Worm (Caenorhabditis elegans) whole organism, L1 larva: ENCODE data around the gene bmk-1.
"Not testable (repeated sequence)": the region's sequence is repeated elsewhere in the genome, so short reads cannot be mapped to it uniquely, and the experiment has no call there.

ENCODE experiments used
- C34B4.2 ChIP-seq: sonication (generic microtip); optimal IDR thresholded peaks from 2 replicates; lab custom pipeline; 2017; ENCODE audit warnings: mild to moderate bottlenecking, missing genetic modification characterization, missing compliant biosample characterization
- ama-1 ChIP-seq: fragments of 150-350 bp; optimal IDR thresholded peaks from 2 replicates; lab custom pipeline; 2014
- ceh-90 ChIP-seq: sonication (generic microtip); optimal IDR thresholded peaks from 2 replicates; lab custom pipeline; 2016; ENCODE audit warnings: missing genetic modification characterization, missing compliant biosample characterization
- ces-1 ChIP-seq: fragments of 150-350 bp; optimal IDR thresholded peaks from 2 replicates; lab custom pipeline; 2014; ENCODE audit warnings: missing biosample characterization, missing genetic modification reagents, missing genetic modification characterization
- dpl-1 ChIP-seq, 3 experiments: fragments of 150-350 bp in 2 of 3; sonication (generic microtip) in 1 of 3; optimal IDR thresholded peaks; 2 replicates each; lab custom pipeline; 2014 to 2017; ENCODE audit warnings: missing biosample characterization in 3 of 3, missing genetic modification characterization in 3 of 3, missing genetic modification reagents in 3 of 3
- dsc-1 ChIP-seq: sonication (generic microtip); optimal IDR thresholded peaks from 2 replicates; lab custom pipeline; 2016; ENCODE audit warnings: mild to moderate bottlenecking, missing genetic modification characterization, missing compliant biosample characterization
- efl-1 ChIP-seq, 4 experiments: fragments of 150-350 bp; optimal IDR thresholded peaks in 3 of 4; peaks in 1 of 4; 1 replicate in 1 of 4; 2 replicates in 3 of 4; lab custom pipeline; 2014; ENCODE audit warnings: missing biosample characterization in 2 of 4, missing genetic modification characterization in 2 of 4, missing genetic modification reagents in 2 of 4
- egl-27 ChIP-seq, 2 experiments: fragments of 150-350 bp in 1 of 2; sonication (generic microtip); optimal IDR thresholded peaks; 3 replicates each; lab custom pipeline; 2017 to 2018; ENCODE audit warnings: missing biosample characterization in 2 of 2, missing genetic modification characterization in 2 of 2, missing genetic modification reagents in 2 of 2
- elt-2 ChIP-seq: sonication (generic microtip); optimal IDR thresholded peaks from 2 replicates; lab custom pipeline; 2016; ENCODE audit warnings: missing genetic modification characterization, mild to moderate bottlenecking, inconsistent platforms, missing compliant biosample characterization, missing genetic modification reagents
- elt-3 ChIP-seq, 6 experiments: fragments of 150-350 bp in 1 of 6; sonication (generic microtip); optimal IDR thresholded peaks; 2 replicates each; lab custom pipeline; 2017 to 2018; ENCODE audit warnings: missing biosample characterization in 6 of 6, missing genetic modification characterization in 6 of 6, inconsistent platforms in 1 of 6
- fkh-10 ChIP-seq: sonication (generic microtip); optimal IDR thresholded peaks from 2 replicates; lab custom pipeline; 2017; ENCODE audit warnings: missing biosample characterization, missing genetic modification reagents, missing genetic modification characterization
- fkh-8 ChIP-seq: sonication (generic microtip); optimal IDR thresholded peaks from 2 replicates; lab custom pipeline; 2016; ENCODE audit warnings: mild to moderate bottlenecking, missing genetic modification characterization, missing compliant biosample characterization
- hlh-17 ChIP-seq: fragments of 200-800 bp; sonication (Bioruptor generic); optimal IDR thresholded peaks from 2 replicates; lab custom pipeline; 2018; ENCODE audit warnings: missing genetic modification characterization, mild to moderate bottlenecking, missing compliant biosample characterization, moderate library complexity, borderline replicate concordance
- mep-1 ChIP-seq: fragments of 150-350 bp; optimal IDR thresholded peaks from 2 replicates; lab custom pipeline; 2014; ENCODE audit warnings: missing biosample characterization, missing genetic modification characterization
- nhr-20 ChIP-seq: sonication (generic microtip); optimal IDR thresholded peaks from 2 replicates; lab custom pipeline; 2016; ENCODE audit warnings: mild to moderate bottlenecking, missing genetic modification characterization, missing compliant biosample characterization
- nhr-71 ChIP-seq: sonication (generic microtip); optimal IDR thresholded peaks from 2 replicates; lab custom pipeline; 2016; ENCODE audit warnings: mild to moderate bottlenecking, missing genetic modification characterization, moderate library complexity, missing compliant biosample characterization
- nhr-77 ChIP-seq: fragments of 150-350 bp; optimal IDR thresholded peaks from 2 replicates; lab custom pipeline; 2014; ENCODE audit warnings: missing biosample characterization, missing genetic modification characterization
- nhr-90 ChIP-seq: sonication (generic microtip); optimal IDR thresholded peaks from 2 replicates; lab custom pipeline; 2016; ENCODE audit warnings: mild to moderate bottlenecking, missing genetic modification characterization, missing compliant biosample characterization; ENCODE audit not compliant: poor library complexity
- pax-3 ChIP-seq: fragments of 200-800 bp; sonication (Bioruptor generic); optimal IDR thresholded peaks from 2 replicates; lab custom pipeline; 2018; ENCODE audit warnings: mild to moderate bottlenecking, missing genetic modification characterization, moderate library complexity, missing compliant biosample characterization
- skn-1 ChIP-seq: fragments of 150-350 bp; optimal IDR thresholded peaks from 2 replicates; lab custom pipeline; 2014; ENCODE audit warnings: missing biosample characterization, missing genetic modification characterization
- snpc-4 ChIP-seq: fragments of 150-350 bp; optimal IDR thresholded peaks from 2 replicates; lab custom pipeline; 2014; ENCODE audit warnings: missing biosample characterization, missing genetic modification characterization
- sup-37 ChIP-seq: fragments of 200-800 bp; sonication (Bioruptor generic); optimal IDR thresholded peaks from 2 replicates; lab custom pipeline; 2018; ENCODE audit warnings: mild to moderate bottlenecking, missing genetic modification characterization, missing compliant biosample characterization
- unc-62 ChIP-seq: fragments of 150-350 bp; optimal IDR thresholded peaks from 2 replicates; lab custom pipeline; 2014; ENCODE audit warnings: missing biosample characterization, missing genetic modification reagents, missing genetic modification characterization
- unc-86 ChIP-seq: sonication (generic microtip); optimal IDR thresholded peaks from 2 replicates; lab custom pipeline; 2016; ENCODE audit warnings: missing genetic modification characterization, missing compliant biosample characterization
- ztf-4 ChIP-seq: fragments of 150-350 bp; optimal IDR thresholded peaks from 2 replicates; lab custom pipeline; 2014; ENCODE audit warnings: missing biosample characterization, missing genetic modification characterization

The bmk-1 gene

ce11 chrV:14463087-14463486 is 6.3 kb upstream of the bmk-1 start, which contains the start of gene F08H9.3:
Gene F08H9.3 (minus strand): TSS chrV:14463338.
- TF ChIP-seq nhr-20 (peak; percentile 9), nhr-90 (tag; lab: Kevin White, UChicago) (peak; percentile 26), nhr-71 (tag; lab: Kevin White, UChicago) (peak; percentile 16), snpc-4 (tag; lab: Kevin White, UChicago) (peak; percentile 86), elt-2 (tag; lab: Kevin White, UChicago) (peak; percentile 85), efl-1 (GFP tag; optimal IDR thresholded peaks at IDR 0.05 in 1 of 2; lab: Kevin White, UChicago) (peak in 1 of 2 experiments; percentile 84)
- TF ChIP-seq efl-1 (optimal IDR thresholded peaks at IDR 0.05; lab: Kevin White, UChicago), result not testable (repeated sequence)
- TF ChIP-seq, all 84 proteins: peak for 6; not testable (repeated sequence) for 78

- peak; percentile 1 for TF ChIP-seq skn-1 (tag; lab: Kevin White, UChicago)
- no peak for TF ChIP-seq C34B4.2
Observed at ce11 chrV:14462653-14463052, 5.9 kb upstream of the bmk-1 start.

DNA sequence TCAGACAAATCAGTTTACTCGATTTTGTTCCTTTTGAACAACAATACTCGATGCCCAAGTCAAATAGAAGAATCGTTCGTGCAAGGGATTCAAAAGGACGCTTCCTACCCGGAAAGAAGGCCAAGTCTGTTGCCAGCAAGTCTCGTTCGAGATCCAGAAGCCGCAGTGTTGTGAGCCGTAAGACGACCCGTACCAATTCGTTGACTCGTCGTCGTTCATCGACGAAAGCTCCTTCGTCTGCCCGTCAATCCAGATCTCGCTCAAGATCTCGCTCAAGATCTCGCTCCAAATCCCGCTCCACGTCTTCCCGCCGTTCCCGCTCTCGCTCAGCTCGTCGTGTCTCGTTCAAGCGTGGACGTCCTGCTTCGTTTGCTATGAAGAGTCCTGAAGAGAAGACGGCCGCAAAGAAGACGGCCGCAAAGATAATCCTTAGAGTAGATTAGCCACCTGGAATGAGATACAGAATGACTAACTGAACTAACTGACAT is 3.9 kb upstream of the bmk-1 start, which contains the start of gene F08H9.2:
F08H9.2 (plus strand) TSS at position 51 of the 488 bp plus-strand sequence.
- TF ChIP-seq hlh-17 (GFP tag; lab: Kevin White, UChicago) (no peak), ztf-4 (tag; lab: Kevin White, UChicago) (no peak), nhr-20 (no peak), egl-27 (tag; optimal IDR thresholded peaks at IDR 0.05; lab: Kevin White, UChicago) (no peak), unc-86 (tag; lab: Kevin White, UChicago) (no peak), sup-37 (GFP tag; lab: Kevin White, UChicago) (no peak), skn-1 (tag; lab: Kevin White, UChicago) (no peak), fkh-8 (no peak), fkh-10 (GFP tag; lab: Kevin White, UChicago) (no peak), ces-1 (GFP tag; lab: Kevin White, UChicago) (no peak), unc-62 (GFP tag; lab: Kevin White, UChicago) (no peak), pax-3 (tag; lab: Kevin White, UChicago) (no peak), C34B4.2 (no peak)

ce11 chrV:14460122-14460521 is 3.3 kb upstream of the bmk-1 start:
- TF ChIP-seq efl-1 (optimal IDR thresholded peaks at IDR 0.05; lab: Kevin White, UChicago), result peak in 1 of 2 experiments; percentile 6
- peak; percentile 15 to 86 for TF ChIP-seq efl-1 (GFP tag; optimal IDR thresholded peaks at IDR 0.05 in 1 of 2; lab: Kevin White, UChicago)
- TF ChIP-seq ceh-90 (tag; lab: Kevin White, UChicago), result no peak
- peak in 1 of 3 experiments; percentile 7 for TF ChIP-seq dpl-1 (GFP tag; optimal IDR thresholded peaks at IDR 0.05; lab: Kevin White, UChicago)

ce11 chrV:14457070-14457469 is 286 bp upstream of the bmk-1 start, which contains the start of gene coh-3:
Gene coh-3 (plus strand): TSS chrV:14457422.
- TF ChIP-seq fkh-10 (GFP tag; lab: Kevin White, UChicago), result no peak
- no peak for TF ChIP-seq dsc-1 (tag; lab: Kevin White, UChicago)
- no peak for TF ChIP-seq fkh-8
- TF ChIP-seq mep-1 (tag; lab: Kevin White, UChicago), result no peak
- TF ChIP-seq ceh-90 (tag; lab: Kevin White, UChicago), result no peak
- TF ChIP-seq nhr-77 (tag; lab: Kevin White, UChicago), result no peak
- TF ChIP-seq, all 84 proteins: peak for 0

DNA sequence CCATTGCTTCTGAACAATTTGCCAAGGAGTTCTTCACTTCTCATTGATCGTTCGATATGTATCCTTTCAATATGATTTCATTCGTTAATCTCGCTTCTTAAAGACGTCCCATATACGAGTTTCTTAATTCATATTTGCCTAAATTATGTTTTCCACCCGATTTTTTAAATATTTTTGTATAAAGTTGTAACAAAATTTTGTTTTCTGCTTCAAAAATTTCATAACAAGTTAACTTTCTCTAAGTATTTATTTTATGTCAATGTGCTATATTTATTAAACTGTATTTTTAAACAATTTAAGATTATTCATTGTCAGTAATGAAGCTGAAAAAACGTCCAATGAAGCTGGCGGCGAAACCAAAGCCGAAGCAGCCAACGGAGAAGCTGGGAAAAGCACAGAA is 7.4 kb downstream of the bmk-1 start, which contains the start of gene F23B12.7:
F23B12.7 (plus strand) TSS at position 301 of the 400 bp plus-strand sequence.
- TF ChIP-seq ama-1 (lab: Kevin White, UChicago), result no peak

ce11 chrV:14448669-14449068 is 8.1 kb downstream of the bmk-1 start:
- no peak for TF ChIP-seq dsc-1 (tag; lab: Kevin White, UChicago)
- no peak for TF ChIP-seq ztf-4 (tag; lab: Kevin White, UChicago)
- peak; percentile 14 for TF ChIP-seq nhr-71 (tag; lab: Kevin White, UChicago)
- peak in 1 of 6 experiments; percentile 69 for TF ChIP-seq elt-3 (tag; optimal IDR thresholded peaks at IDR 0.05; lab: Kevin White, UChicago)
